Fruit fly (Drosophila melanogaster): Measurements from ENCODE around the gene CG15864.

DNA sequence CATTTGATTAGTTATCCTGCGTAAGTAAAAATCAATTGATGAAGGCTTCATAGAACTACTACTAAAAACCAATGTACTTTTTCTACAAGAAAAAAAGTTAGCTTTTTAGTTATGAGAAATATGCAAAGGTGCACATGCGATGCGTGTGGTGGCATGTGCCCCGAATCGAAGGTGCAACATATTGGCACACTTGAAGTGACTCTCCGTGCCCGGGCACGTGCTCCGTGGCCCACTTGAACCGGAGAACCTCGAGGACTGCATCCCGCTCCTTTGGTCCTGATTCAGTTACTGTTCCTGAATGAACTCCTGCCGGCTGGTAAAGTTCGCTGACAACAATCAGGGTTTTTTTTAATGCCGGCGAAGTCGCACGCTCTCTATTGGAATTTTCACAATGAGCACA lies 42.2 kb upstream of the CG15864 start:
- TF ChIP-seq Blimp-1 (GFP tag; optimal IDR thresholded peaks at IDR 0.05) (no peak), Hr39 (GFP tag; optimal IDR thresholded peaks at IDR 0.05) (no peak), svp (GFP tag) (no peak), Smox (GFP tag; optimal IDR thresholded peaks at IDR 0.05) (no peak), Ets21C (GFP tag; optimal IDR thresholded peaks at IDR 0.05) (no peak), CG10669 (GFP tag; optimal IDR thresholded peaks at IDR 0.05) (no peak), Sox102F (GFP tag; optimal IDR thresholded peaks at IDR 0.05) (no peak), acj6 (GFP tag; optimal IDR thresholded peaks at IDR 0.05) (no peak), dac (GFP tag; optimal IDR thresholded peaks at IDR 0.05) (no peak), CG31627 (GFP tag; optimal IDR thresholded peaks at IDR 0.05) (no peak)

Data from whole organism, prepupa.